Fruit fly (Drosophila melanogaster) whole organism, adult: Measurements from ENCODE around the gene ppk10.

ENCODE experiments used
- CG12768 ChIP-seq: fragments of 200-800 bp; sonication (Bioruptor generic); optimal IDR thresholded peaks from 2 replicates; lab custom pipeline; 2017; ENCODE audit warnings: missing biosample characterization, missing genetic modification characterization, mild to moderate bottlenecking, moderate library complexity, missing genetic modification reagents
- CG33017 ChIP-seq: fragments of 200-800 bp; sonication (Bioruptor generic); optimal IDR thresholded peaks from 2 replicates; lab custom pipeline; 2018; ENCODE audit warnings: missing biosample characterization, mild to moderate bottlenecking, missing genetic modification characterization, moderate library complexity
- CG5204 ChIP-seq: fragments of 200-800 bp; sonication (Bioruptor generic); optimal IDR thresholded peaks from 2 replicates; lab custom pipeline; 2016; ENCODE audit warnings: missing biosample characterization, missing genetic modification characterization
- Clk ChIP-seq: fragments of 200-800 bp; sonication (Bioruptor generic); optimal IDR thresholded peaks from 2 replicates; lab custom pipeline; 2017; ENCODE audit warnings: missing biosample characterization, missing genetic modification characterization
- Hr96 ChIP-seq: fragments of 200-800 bp; sonication (Bioruptor generic); optimal IDR thresholded peaks from 2 replicates; lab custom pipeline; 2016; ENCODE audit warnings: missing biosample characterization, missing genetic modification characterization
- bab1 ChIP-seq: fragments of 200-800 bp; sonication (Bioruptor generic); optimal IDR thresholded peaks from 3 replicates; lab custom pipeline; 2019; ENCODE audit warnings: missing biosample characterization, mild to moderate bottlenecking, missing genetic modification characterization, moderate library complexity
- cic ChIP-seq: fragments of 200-800 bp; sonication (Bioruptor generic); optimal IDR thresholded peaks from 2 replicates; lab custom pipeline; 2017; ENCODE audit warnings: missing biosample characterization, mild to moderate bottlenecking, missing genetic modification characterization, moderate library complexity
- cnc ChIP-seq, 2 experiments: fragments of >200 bp; optimal IDR thresholded peaks; 2 replicates each; lab custom pipeline; 2017
- kay ChIP-seq: fragments of 200-800 bp; sonication (Bioruptor generic); peaks from one replicate; lab custom pipeline; 2016; ENCODE audit warnings: missing biosample characterization, missing genetic modification characterization, borderline replicate concordance
- ovo ChIP-seq: fragments of 200-800 bp; sonication (Bioruptor generic); optimal IDR thresholded peaks from 2 replicates; lab custom pipeline; 2016; ENCODE audit warnings: missing biosample characterization, missing genetic modification characterization
- pad ChIP-seq: fragments of 200-800 bp; sonication (Bioruptor generic); optimal IDR thresholded peaks from 3 replicates; lab custom pipeline; 2017; ENCODE audit warnings: missing biosample characterization, missing genetic modification characterization, mild to moderate bottlenecking, moderate library complexity, missing genetic modification reagents
- toe ChIP-seq: fragments of 200-800 bp; sonication (Bioruptor generic); optimal IDR thresholded peaks from 2 replicates; lab custom pipeline; 2016; ENCODE audit warnings: missing biosample characterization, missing genetic modification characterization

- TF ChIP-seq cnc (optimal IDR thresholded peaks at IDR 0.05; lab: Kevin White, UChicago) (no peak), Clk (GFP tag; lab: Kevin White, UChicago) (no peak), bab1 (GFP tag; lab: Kevin White, UChicago) (no peak), pad (no peak), ovo (no peak), kay (GFP tag; lab: Kevin White, UChicago) (peak; percentile 94), Hr96 (GFP tag; lab: Kevin White, UChicago) (no peak), CG5204 (GFP tag; lab: Kevin White, UChicago) (no peak), CG33017 (tag; lab: Kevin White, UChicago) (no peak), cic (GFP tag; lab: Kevin White, UChicago) (no peak), toe (GFP tag; lab: Kevin White, UChicago) (no peak), CG12768 (no peak)
Measured at dm6 chr2L:10418981-10419380, 33.2 kb downstream of the ppk10 start, which contains the start of gene RfC3.
